Worm (Caenorhabditis elegans) whole organism, L3 larva: ENCODE results near the gene C52E4.7.
A peak's percentile ranks its signal among the peaks of the same experiment; 100 is the strongest.

Source experiments
- ZK546.5 ChIP-seq: sonication (generic microtip); optimal IDR thresholded peaks from 2 replicates; lab custom pipeline; 2017; ENCODE audit warnings: missing biosample characterization, missing genetic modification characterization
- aly-2 ChIP-seq: fragments of 150-350 bp; optimal IDR thresholded peaks from 2 replicates; lab custom pipeline; 2014; ENCODE audit warnings: missing biosample characterization, missing genetic modification characterization
- ama-1 ChIP-seq: fragments of 150-350 bp; optimal IDR thresholded peaks from 2 replicates; lab custom pipeline; 2018
- ceh-28 ChIP-seq: fragments of 150-350 bp; optimal IDR thresholded peaks from 2 replicates; lab custom pipeline; 2014; ENCODE audit warnings: missing biosample characterization, missing genetic modification reagents, missing genetic modification characterization
- ceh-82 ChIP-seq: fragments of 150-350 bp; optimal IDR thresholded peaks from 2 replicates; lab custom pipeline; 2014; ENCODE audit warnings: missing biosample characterization, missing genetic modification characterization
- daf-12 ChIP-seq: fragments of 150-350 bp; optimal IDR thresholded peaks from 2 replicates; lab custom pipeline; 2014; ENCODE audit warnings: missing biosample characterization, missing genetic modification reagents, missing genetic modification characterization
- egl-5 ChIP-seq: fragments of 150-350 bp; optimal IDR thresholded peaks from 2 replicates; lab custom pipeline; 2017; ENCODE audit warnings: missing biosample characterization, missing genetic modification reagents, missing genetic modification characterization, inconsistent platforms
- elt-2 ChIP-seq: sonication (generic microtip); optimal IDR thresholded peaks from 2 replicates; lab custom pipeline; 2016; ENCODE audit warnings: missing genetic modification reagents, mild to moderate bottlenecking, missing genetic modification characterization, missing compliant biosample characterization
- elt-3 ChIP-seq, 3 experiments: fragments of 150-350 bp in 1 of 3; sonication (generic microtip) in 2 of 3; optimal IDR thresholded peaks; 2 replicates in 2 of 3; 4 replicates in 1 of 3; lab custom pipeline; 2014 to 2017; ENCODE audit warnings: missing biosample characterization in 3 of 3, missing genetic modification characterization in 3 of 3
- eor-1 ChIP-seq, 2 experiments: fragments of 150-350 bp; optimal IDR thresholded peaks; 2 replicates each; lab custom pipeline; 2014 to 2018; ENCODE audit warnings: missing biosample characterization in 2 of 2, missing genetic modification characterization in 2 of 2
- fkh-10 ChIP-seq: sonication (generic microtip); optimal IDR thresholded peaks from 2 replicates; lab custom pipeline; 2017; ENCODE audit warnings: missing biosample characterization, missing genetic modification reagents, missing genetic modification characterization
- hmg-11 ChIP-seq: sonication (generic microtip); optimal IDR thresholded peaks from 2 replicates; lab custom pipeline; 2016; ENCODE audit warnings: missing genetic modification characterization, missing compliant biosample characterization
- jun-1 ChIP-seq: fragments of 150-350 bp; optimal IDR thresholded peaks from 2 replicates; lab custom pipeline; 2014; ENCODE audit warnings: missing biosample characterization, missing genetic modification reagents, missing genetic modification characterization
- mdl-1 ChIP-seq: fragments of 150-350 bp; optimal IDR thresholded peaks from 2 replicates; lab custom pipeline; 2014; ENCODE audit warnings: missing biosample characterization, missing genetic modification characterization
- nfya-1 ChIP-seq: sonication (generic microtip); optimal IDR thresholded peaks from 2 replicates; lab custom pipeline; 2017; ENCODE audit warnings: missing genetic modification characterization, mild to moderate bottlenecking, missing compliant biosample characterization, antibody characterized with exemption, moderate library complexity; ENCODE audit not compliant: insufficient read depth
- nhr-11 ChIP-seq: fragments of 150-350 bp; optimal IDR thresholded peaks from 2 replicates; lab custom pipeline; 2014; ENCODE audit warnings: missing biosample characterization, missing genetic modification characterization
- nhr-23 ChIP-seq: fragments of 150-350 bp; optimal IDR thresholded peaks from 2 replicates; lab custom pipeline; 2014; ENCODE audit warnings: missing biosample characterization, missing genetic modification reagents, missing genetic modification characterization
- nhr-25 ChIP-seq: sonication (generic microtip); optimal IDR thresholded peaks from 2 replicates; lab custom pipeline; 2017; ENCODE audit warnings: missing biosample characterization, missing genetic modification characterization
- nhr-28 ChIP-seq: fragments of 150-350 bp; optimal IDR thresholded peaks from 2 replicates; lab custom pipeline; 2014; ENCODE audit warnings: missing biosample characterization, missing genetic modification characterization
- nhr-43 ChIP-seq: sonication (generic microtip); optimal IDR thresholded peaks from 2 replicates; lab custom pipeline; 2016; ENCODE audit warnings: mild to moderate bottlenecking, missing genetic modification characterization, missing compliant biosample characterization; ENCODE audit not compliant: poor library complexity, severe bottlenecking
- nhr-76 ChIP-seq: fragments of 150-350 bp; sonication (generic microtip); optimal IDR thresholded peaks from 5 replicates; lab custom pipeline; 2014; ENCODE audit warnings: missing biosample characterization, missing genetic modification characterization
- pha-4 ChIP-seq: fragments of 150-350 bp; optimal IDR thresholded peaks from 2 replicates; lab custom pipeline; 2014; ENCODE audit warnings: missing biosample characterization, missing genetic modification reagents, missing genetic modification characterization
- pqm-1 ChIP-seq: fragments of 150-350 bp; optimal IDR thresholded peaks from 2 replicates; lab custom pipeline; 2017; ENCODE audit warnings: missing biosample characterization, missing genetic modification characterization, inconsistent platforms
- sea-2 ChIP-seq: fragments of 150-350 bp; sonication (generic microtip); optimal IDR thresholded peaks from 4 replicates; lab custom pipeline; 2014; ENCODE audit warnings: missing biosample characterization, missing genetic modification reagents, missing genetic modification characterization
- skn-1 ChIP-seq: fragments of 150-350 bp; optimal IDR thresholded peaks from 2 replicates; lab custom pipeline; 2014; ENCODE audit warnings: missing biosample characterization, missing genetic modification characterization
- snpc-4 ChIP-seq: fragments of 150-350 bp; optimal IDR thresholded peaks from 2 replicates; lab custom pipeline; 2014; ENCODE audit warnings: missing biosample characterization, missing genetic modification characterization
- tbx-2 ChIP-seq: sonication (generic microtip); optimal IDR thresholded peaks from 2 replicates; lab custom pipeline; 2016; ENCODE audit warnings: mild to moderate bottlenecking, missing genetic modification characterization, missing compliant biosample characterization
- unc-62 ChIP-seq: fragments of 150-350 bp; sonication (generic microtip); optimal IDR thresholded peaks from 4 replicates; lab custom pipeline; 2014; ENCODE audit warnings: missing biosample characterization, missing genetic modification reagents, missing genetic modification characterization
- zag-1 ChIP-seq: fragments of 150-350 bp; optimal IDR thresholded peaks from 2 replicates; lab custom pipeline; 2014; ENCODE audit warnings: missing biosample characterization, missing genetic modification characterization
- ztf-4 ChIP-seq: fragments of 150-350 bp; optimal IDR thresholded peaks from 2 replicates; lab custom pipeline; 2014; ENCODE audit warnings: missing biosample characterization, missing genetic modification characterization

Gene C52E4.7

ce11 chrV:11960831-11961190, 33.3 kb upstream of the C52E4.7 start:
- TF ChIP-seq fkh-10 (GFP tag; lab: Kevin White, UChicago) (peak; percentile 28), ceh-82 (tag; lab: Kevin White, UChicago) (no peak)
- TF ChIP-seq, all 47 proteins: peak for 1

- TF ChIP-seq ceh-28 (tag; lab: Kevin White, UChicago), result no peak
- TF ChIP-seq skn-1, result no peak
- TF ChIP-seq ama-1 (lab: Kevin White, UChicago), result no peak
- TF ChIP-seq pha-4 (tag; lab: Kevin White, UChicago), result no peak
- TF ChIP-seq hmg-11 (tag; lab: Kevin White, UChicago), result no peak
- no peak for TF ChIP-seq tbx-2 (tag; lab: Kevin White, UChicago)
- TF ChIP-seq nhr-11 (tag; lab: Kevin White, UChicago), result no peak
- TF ChIP-seq nhr-25 (tag; lab: Kevin White, UChicago), result no peak
- TF ChIP-seq elt-3 (tag; optimal IDR thresholded peaks at IDR 0.05; lab: Kevin White, UChicago), result no peak
- TF ChIP-seq ztf-4 (tag; lab: Kevin White, UChicago), result no peak
- TF ChIP-seq mdl-1, result no peak
- no peak for TF ChIP-seq snpc-4 (tag; lab: Kevin White, UChicago)
- no peak for TF ChIP-seq nfya-1
- TF ChIP-seq aly-2 (tag; lab: Kevin White, UChicago), result no peak
- no peak for TF ChIP-seq sea-2
These were observed 29.4 kb upstream of the C52E4.7 start, which contains the start of gene F58H1.7 for ce11 chrV:11964723-11965122. Gene F58H1.7, minus strand, starts transcription at chrV:11964823.

ce11 chrV:11975233-11975632, 18.9 kb upstream of the C52E4.7 start, which contains the start of gene cpr-1:
Gene cpr-1, plus strand, starts transcription at chrV:11975551.
- TF ChIP-seq pqm-1 (tag; lab: Kevin White, UChicago), result peak; percentile 86
- peak; percentile 21 for TF ChIP-seq pha-4 (tag; lab: Kevin White, UChicago)
- TF ChIP-seq jun-1, result peak; percentile 71
- TF ChIP-seq elt-2, result peak; percentile 99
- no peak for TF ChIP-seq unc-62
- no peak for TF ChIP-seq nhr-25 (tag; lab: Kevin White, UChicago)

- no peak for TF ChIP-seq elt-3 (tag; optimal IDR thresholded peaks at IDR 0.05; lab: Kevin White, UChicago)
- TF ChIP-seq ceh-28 (tag; lab: Kevin White, UChicago), result no peak
- no peak for TF ChIP-seq nhr-28 (tag; lab: Kevin White, UChicago)
- no peak for TF ChIP-seq zag-1
- TF ChIP-seq pqm-1 (tag; lab: Kevin White, UChicago), result peak; percentile 85
- peak; percentile 91 for TF ChIP-seq elt-2
- no peak for TF ChIP-seq nfya-1
- no peak for TF ChIP-seq unc-62
- TF ChIP-seq jun-1, result peak; percentile 68
- TF ChIP-seq pha-4 (tag; lab: Kevin White, UChicago), result no peak
These were observed 17.4 kb upstream of the C52E4.7 start for ce11 chrV:11976734-11977133.

ce11 chrV:11978179-11978578, 15.9 kb upstream of the C52E4.7 start, which contains the start of gene mif-2:
Gene mif-2, minus strand, starts transcription at chrV:11978459.
- no peak for TF ChIP-seq daf-12
- no peak for TF ChIP-seq skn-1
- TF ChIP-seq nhr-11 (tag; lab: Kevin White, UChicago), result no peak
- TF ChIP-seq nhr-28 (tag; lab: Kevin White, UChicago), result no peak
- TF ChIP-seq nfya-1, result no peak
- no peak for TF ChIP-seq ZK546.5 (tag; lab: Kevin White, UChicago)
- no peak for TF ChIP-seq hmg-11 (tag; lab: Kevin White, UChicago)
- TF ChIP-seq mdl-1, result no peak
- no peak for TF ChIP-seq nhr-76 (tag; lab: Kevin White, UChicago)
- no peak for TF ChIP-seq sea-2
- no peak for TF ChIP-seq eor-1 (tag; optimal IDR thresholded peaks at IDR 0.05; lab: Kevin White, UChicago)
- TF ChIP-seq nhr-43 (tag; lab: Kevin White, UChicago), result no peak
- no peak for TF ChIP-seq ztf-4 (tag; lab: Kevin White, UChicago)
- no peak for TF ChIP-seq nhr-23
- no peak for TF ChIP-seq elt-2
- no peak for TF ChIP-seq egl-5 (tag; lab: Kevin White, UChicago)
- TF ChIP-seq pqm-1 (tag; lab: Kevin White, UChicago), result no peak
- TF ChIP-seq nhr-25 (tag; lab: Kevin White, UChicago), result no peak
- TF ChIP-seq ama-1 (lab: Kevin White, UChicago), result no peak
